Comparison of ENCODE assay signal across 1 worm cellular context in genomic region chrIII:7559869-7560268, ce11.
TF ChIP-seq lines count a peak whose summit lies in the region.

No protein-coding gene starts in this region.

TF ChIP-seq in whole organism, L1 larva, 84 proteins besides CTCF, POLR2A, EP300 and RAD21 (continued from another document):
- TF ChIP-seq mab-9 (GFP tag; IDR thresholded peaks at IDR 0.05; lab: Robert Waterston, UW) (no peak), lin-35 (GFP tag; optimal IDR thresholded peaks at IDR 0.05; lab: Kevin White, UChicago) (no peak), nhr-47 (tag; optimal IDR thresholded peaks at IDR 0.05; lab: Kevin White, UChicago) (no peak), efl-1 (optimal IDR thresholded peaks at IDR 0.05; lab: Kevin White, UChicago) (peak; percentile 8 to 15), efl-1 (GFP tag; optimal IDR thresholded peaks at IDR 0.05 in 1 of 2; lab: Kevin White, UChicago) (no peak), nhr-19 (GFP tag; conservative IDR thresholded peaks at IDR 0.05; lab: Robert Waterston, UW) (peak; percentile 34), nhr-76 (tag; optimal IDR thresholded peaks at IDR 0.05; lab: Kevin White, UChicago) (no peak), zip-4 (GFP tag; optimal IDR thresholded peaks at IDR 0.05; lab: Kevin White, UChicago) (no peak), ama-1 (optimal IDR thresholded peaks at IDR 0.05; lab: Kevin White, UChicago) (no peak), sox-4 (tag; optimal IDR thresholded peaks at IDR 0.05; lab: Kevin White, UChicago) (no peak), lin-15B (tag; optimal IDR thresholded peaks at IDR 0.05; lab: Kevin White, UChicago) (no peak), ceh-82 (tag; optimal IDR thresholded peaks at IDR 0.05; lab: Kevin White, UChicago) (no peak), C16A3.4 (tag; optimal IDR thresholded peaks at IDR 0.05; lab: Kevin White, UChicago) (no peak), ces-1 (GFP tag; optimal IDR thresholded peaks at IDR 0.05; lab: Kevin White, UChicago) (no peak), fkh-4 (tag; optimal IDR thresholded peaks at IDR 0.05; lab: Kevin White, UChicago; ENCODE audit: borderline replicate concordance) (no peak), nhr-85 (tag; lab: Kevin White, UChicago) (no peak), efl-3 (GFP tag; optimal IDR thresholded peaks at IDR 0.05; lab: Kevin White, UChicago) (no peak), Y116A8C.19 (tag; optimal IDR thresholded peaks at IDR 0.05; lab: Kevin White, UChicago; ENCODE audit: borderline replicate concordance) (no peak), pqm-1 (tag; optimal IDR thresholded peaks at IDR 0.05; lab: Kevin White, UChicago) (no peak), blmp-1 (tag; optimal IDR thresholded peaks at IDR 0.05; lab: Kevin White, UChicago) (no peak), aha-1 (tag; optimal IDR thresholded peaks at IDR 0.05; lab: Kevin White, UChicago) (no peak), skn-1 (tag; optimal IDR thresholded peaks at IDR 0.05; lab: Kevin White, UChicago) (no peak), irx-1 (tag; optimal IDR thresholded peaks at IDR 0.05; lab: Kevin White, UChicago) (peak; percentile 29)
